Fruit fly (Drosophila melanogaster): ENCODE measurements around the gene ppk28.

ppk28 gene

dm6 chrX:16811213-16811749 is 5.4 kb downstream of the ppk28 start, which contains the start of gene CG4829:
CG4829 (plus strand) TSS chrX:16811699.
- TF ChIP-seq CG8478 (optimal IDR thresholded peaks at IDR 0.05) (no peak), CTCF (optimal IDR thresholded peaks at IDR 0.05) (no peak)

- TF ChIP-seq CTCF (optimal IDR thresholded peaks at IDR 0.05) (no peak), CG8478 (optimal IDR thresholded peaks at IDR 0.05) (no peak)
Observed at dm6 chrX:16813226-16813625, 7.4 kb downstream of the ppk28 start.

dm6 chrX:16814351-16814750 is 8.5 kb downstream of the ppk28 start:
- TF ChIP-seq CTCF (optimal IDR thresholded peaks at IDR 0.05) (no peak), CG8478 (optimal IDR thresholded peaks at IDR 0.05) (no peak)

dm6 chrX:16815168-16815567 is 9.3 kb downstream of the ppk28 start:
- TF ChIP-seq CG8478 (optimal IDR thresholded peaks at IDR 0.05) (no peak), CTCF (optimal IDR thresholded peaks at IDR 0.05) (no peak)

- TF ChIP-seq CTCF (optimal IDR thresholded peaks at IDR 0.05) (no peak), CG8478 (optimal IDR thresholded peaks at IDR 0.05) (no peak)
Observed at dm6 chrX:16816500-16816899, 10.6 kb downstream of the ppk28 start.

dm6 chrX:16818186-16818585 is 12.3 kb downstream of the ppk28 start:
- TF ChIP-seq CG8478 (optimal IDR thresholded peaks at IDR 0.05) (no peak), CTCF (optimal IDR thresholded peaks at IDR 0.05) (no peak)

dm6 chrX:16820665-16821064 is 14.8 kb downstream of the ppk28 start:
- TF ChIP-seq CTCF (optimal IDR thresholded peaks at IDR 0.05), result peak; percentile 63 to 69
- no peak for TF ChIP-seq CG8478 (optimal IDR thresholded peaks at IDR 0.05)

dm6 chrX:16821216-16821615 is 15.3 kb downstream of the ppk28 start:
- no peak for TF ChIP-seq CG8478 (optimal IDR thresholded peaks at IDR 0.05)
- TF ChIP-seq CTCF (optimal IDR thresholded peaks at IDR 0.05), result no peak

dm6 chrX:16822080-16822479 is 16.2 kb downstream of the ppk28 start:
- TF ChIP-seq CG8478 (optimal IDR thresholded peaks at IDR 0.05) (no peak), CTCF (optimal IDR thresholded peaks at IDR 0.05) (no peak)

dm6 chrX:16829439-16830028 is 23.7 kb downstream of the ppk28 start:
- TF ChIP-seq CTCF (optimal IDR thresholded peaks at IDR 0.05), result no peak
- TF ChIP-seq CG8478 (optimal IDR thresholded peaks at IDR 0.05), result no peak

dm6 chrX:16830081-16830480 is 24.2 kb downstream of the ppk28 start:
- no peak for TF ChIP-seq CG8478 (optimal IDR thresholded peaks at IDR 0.05)
- no peak for TF ChIP-seq CTCF (optimal IDR thresholded peaks at IDR 0.05)

dm6 chrX:16831848-16832247 is 26.0 kb downstream of the ppk28 start:
- TF ChIP-seq CTCF (optimal IDR thresholded peaks at IDR 0.05), result no peak
- TF ChIP-seq CG8478 (optimal IDR thresholded peaks at IDR 0.05), result no peak

dm6 chrX:16833097-16833496 is 27.2 kb downstream of the ppk28 start:
- TF ChIP-seq CG8478 (optimal IDR thresholded peaks at IDR 0.05), result no peak
- TF ChIP-seq CTCF (optimal IDR thresholded peaks at IDR 0.05), result no peak

dm6 chrX:16834259-16834658 is 28.4 kb downstream of the ppk28 start:
- TF ChIP-seq CTCF (optimal IDR thresholded peaks at IDR 0.05) (no peak), CG8478 (optimal IDR thresholded peaks at IDR 0.05) (no peak)

- TF ChIP-seq CG8478 (optimal IDR thresholded peaks at IDR 0.05) (no peak), CTCF (optimal IDR thresholded peaks at IDR 0.05) (no peak)
Observed at dm6 chrX:16835304-16835703, 29.4 kb downstream of the ppk28 start, which contains the start of the genes CG13004 and CG46306. CG13004 (minus strand) TSS chrX:16835520. CG46306 (minus strand) TSS chrX:16835520.

dm6 chrX:16836091-16836799 is 30.4 kb downstream of the ppk28 start:
- TF ChIP-seq CTCF (optimal IDR thresholded peaks at IDR 0.05), result no peak
- no peak for TF ChIP-seq CG8478 (optimal IDR thresholded peaks at IDR 0.05)
